Worm (Caenorhabditis elegans) whole organism, young adult: Measurements from ENCODE around the gene lbp-7.
"Not testable (repeated sequence)": the region's sequence is repeated elsewhere in the genome, so short reads cannot be mapped to it uniquely, and the experiment has no call there.

Experiments
- B0019.2 ChIP-seq: fragments of 200-800 bp; sonication (Bioruptor generic); conservative IDR thresholded peaks from 2 replicates; pipeline ENCODE4 v1.3.6; 2022; ENCODE audit warnings: missing genetic modification reagents, missing genetic modification characterization, missing compliant biosample characterization
- F22D6.2 ChIP-seq: sonication (generic microtip); optimal IDR thresholded peaks from 2 replicates; lab custom pipeline; 2016; ENCODE audit warnings: mild to moderate bottlenecking, missing genetic modification characterization, missing compliant biosample characterization
- aptf-3 ChIP-seq: fragments of 200-800 bp; sonication (Bioruptor generic); IDR thresholded peaks from 2 replicates; pipeline ENCODE4 v1.3.6; 2022; ENCODE audit warnings: missing genetic modification characterization, missing compliant biosample characterization
- attf-5 ChIP-seq: fragments of 200-800 bp; sonication (Bioruptor generic); optimal IDR thresholded peaks from 2 replicates; lab custom pipeline; 2018; ENCODE audit warnings: mild to moderate bottlenecking, missing genetic modification characterization, missing compliant biosample characterization
- ccch-3 ChIP-seq: fragments of 200-800 bp; sonication (Bioruptor generic); optimal IDR thresholded peaks from 2 replicates; lab custom pipeline; 2018; ENCODE audit warnings: mild to moderate bottlenecking, missing genetic modification characterization, missing compliant biosample characterization
- nfya-2 ChIP-seq: fragments of 200-800 bp; sonication (Bioruptor generic); IDR thresholded peaks from 2 replicates; pipeline ENCODE4 v1.3.6; 2022; ENCODE audit warnings: missing genetic modification reagents, missing genetic modification characterization, missing compliant biosample characterization
- xnd-1 ChIP-seq: sonication (generic microtip); optimal IDR thresholded peaks from 2 replicates; lab custom pipeline; 2016; ENCODE audit warnings: missing genotype, missing genetic modification reagents, missing genetic modification characterization, missing compliant biosample characterization
- ztf-25 ChIP-seq: fragments of 200-800 bp; sonication (Bioruptor generic); IDR thresholded peaks from 2 replicates; pipeline ENCODE4 v1.3.6; 2022; ENCODE audit warnings: missing genetic modification reagents, missing genetic modification characterization, missing compliant biosample characterization

ce11 chrV:13868886-13869285, 10.5 kb upstream of the lbp-7 start:
- TF ChIP-seq F22D6.2; aptf-3 (GFP tag; lab: Robert Waterston, UW); attf-5 (GFP tag; lab: Kevin White, UChicago); nfya-2 (GFP tag; lab: Robert Waterston, UW); xnd-1 (tag; lab: Kevin White, UChicago); ccch-3; ztf-25; B0019.2 (GFP tag; lab: Robert Waterston, UW): not testable (repeated sequence)
